Worm (Caenorhabditis elegans): ENCODE results near the gene srv-10.

srv-10 gene

ce11 chrV:13426764-13427163 lies 3.1 kb downstream of the srv-10 start, which contains the start of gene srd-18:
TSS of gene srd-18 (minus strand) at chrV:13426864.
- TF ChIP-seq mdl-1 (tag; optimal IDR thresholded peaks at IDR 0.05) (no peak), C04F5.9 (tag; optimal IDR thresholded peaks at IDR 0.05) (no peak), zag-1 (tag; optimal IDR thresholded peaks at IDR 0.05) (no peak), efl-1 (optimal IDR thresholded peaks at IDR 0.05) (no peak), efl-1 (GFP tag; optimal IDR thresholded peaks at IDR 0.05 in 1 of 2) (no peak), dsc-1 (tag; optimal IDR thresholded peaks at IDR 0.05) (no peak), swsn-7 (tag; optimal IDR thresholded peaks at IDR 0.05) (no peak), hpl-2 (GFP tag; optimal IDR thresholded peaks at IDR 0.05) (no peak), lin-15B (tag; optimal IDR thresholded peaks at IDR 0.05) (no peak)

DNA sequence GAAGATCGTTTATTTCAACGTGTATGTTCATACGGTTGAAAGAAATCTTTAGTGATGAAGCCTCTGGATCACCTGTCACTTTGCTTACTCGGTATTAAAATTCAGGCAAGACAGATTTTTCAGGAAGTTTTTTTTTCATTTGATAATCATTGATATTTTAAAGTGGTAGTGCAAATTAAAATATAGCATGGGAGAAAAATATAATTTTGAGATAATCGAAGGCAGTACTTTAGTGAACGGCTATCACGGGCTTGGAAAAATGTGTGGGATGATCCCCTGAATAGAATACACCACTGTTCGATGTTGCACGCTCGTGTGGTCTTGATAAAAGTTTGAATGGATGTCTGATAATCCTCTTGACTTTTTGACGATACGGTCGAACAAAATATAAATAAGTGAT lies 3.7 kb downstream of the srv-10 start:
- no peak for TF ChIP-seq rnt-1 (tag; optimal IDR thresholded peaks at IDR 0.05)
- TF ChIP-seq hlh-4 (tag; optimal IDR thresholded peaks at IDR 0.05) = peak; percentile 52
- TF ChIP-seq nhr-47 (tag; optimal IDR thresholded peaks at IDR 0.05) = no peak
- TF ChIP-seq pax-3 (tag; optimal IDR thresholded peaks at IDR 0.05) = no peak

DNA sequence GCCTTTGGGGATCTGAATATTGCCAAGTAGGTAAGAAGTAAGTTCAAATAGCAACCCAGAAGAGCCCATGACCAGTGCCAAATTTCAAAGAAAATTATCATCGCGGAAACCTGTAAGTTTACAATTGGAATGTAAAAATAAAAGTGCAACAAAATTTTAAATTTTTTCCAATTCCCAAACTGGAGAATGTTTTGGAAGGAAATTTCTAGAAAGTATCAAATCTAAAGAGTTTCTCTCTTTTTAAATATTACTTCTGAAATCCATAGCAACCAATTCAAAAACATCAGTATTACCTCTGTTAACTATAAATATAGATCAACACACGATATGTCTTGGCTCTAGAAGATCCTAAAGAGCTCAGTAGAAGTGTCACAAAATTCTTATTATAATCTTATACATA lies 5.0 kb downstream of the srv-10 start, which contains the start of gene srd-19:
TSS of gene srd-19 (minus strand) at position 101 of the 400 bp plus-strand sequence.
- no peak for TF ChIP-seq xbp-1 (tag; optimal IDR thresholded peaks at IDR 0.05)
- no peak for TF ChIP-seq ceh-8 (GFP tag; optimal IDR thresholded peaks at IDR 0.05)

ce11 chrV:13432364-13432763 lies 8.7 kb downstream of the srv-10 start, which contains the start of gene srd-17:
TSS of gene srd-17 (minus strand) at chrV:13432714.
- no peak for TF ChIP-seq ceh-63 (GFP tag; optimal IDR thresholded peaks at IDR 0.05)
- TF ChIP-seq lir-3 (tag; optimal IDR thresholded peaks at IDR 0.05; ENCODE audit: poor library complexity) = no peak
- no peak for TF ChIP-seq fkh-8 (tag; optimal IDR thresholded peaks at IDR 0.05)
- no peak for TF ChIP-seq F16B12.6 (tag; optimal IDR thresholded peaks at IDR 0.05)
- TF ChIP-seq hlh-17 (GFP tag; optimal IDR thresholded peaks at IDR 0.05; ENCODE audit: borderline replicate concordance) = no peak
- no peak for TF ChIP-seq egl-27 (tag; optimal IDR thresholded peaks at IDR 0.05)
- TF ChIP-seq swsn-7 (tag; optimal IDR thresholded peaks at IDR 0.05) = no peak
- TF ChIP-seq ceh-88 (GFP tag; IDR thresholded peaks at IDR 0.05) = no peak

DNA sequence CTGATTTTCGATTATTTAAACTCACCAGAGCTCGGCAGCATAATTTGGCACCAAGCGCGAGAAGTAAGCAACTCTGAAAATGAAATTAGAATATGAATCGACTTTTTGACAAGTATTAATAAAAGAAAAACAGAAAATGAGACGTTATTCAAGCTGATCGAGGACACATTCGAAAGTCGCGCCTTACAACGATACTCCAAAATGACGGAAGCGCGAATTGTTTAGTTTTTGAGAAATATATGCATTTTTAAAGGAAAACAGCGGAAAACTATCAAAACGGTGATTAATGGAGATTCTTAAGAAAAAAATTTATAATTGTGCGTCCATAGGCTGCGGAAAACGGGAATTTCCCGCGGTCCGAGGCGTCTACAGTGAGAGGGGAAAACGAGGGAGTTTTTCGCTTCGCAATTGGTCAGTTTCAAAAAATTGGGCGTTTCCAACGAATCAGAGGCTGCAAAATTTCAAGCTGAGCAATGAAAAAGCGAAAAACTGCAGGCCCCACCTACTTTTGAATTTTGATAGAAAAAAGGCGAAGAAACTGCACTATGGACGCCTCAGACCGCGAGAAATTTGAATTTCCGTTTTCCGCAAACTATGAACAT lies 13.9 kb downstream of the srv-10 start, which contains the start of gene mes-4:
TSS of gene mes-4 (minus strand) at position 73 of the 602 bp plus-strand sequence.
- TF ChIP-seq blmp-1 (tag; optimal IDR thresholded peaks at IDR 0.05) (peak; percentile 4), dpl-1 (GFP tag; optimal IDR thresholded peaks at IDR 0.05) (peak; percentile 62 to 86 (median 81)), sup-37 (GFP tag; optimal IDR thresholded peaks at IDR 0.05) (no peak), efl-1 (optimal IDR thresholded peaks at IDR 0.05) (peak in 1 of 2 experiments; percentile 78), efl-1 (GFP tag; optimal IDR thresholded peaks at IDR 0.05 in 1 of 2) (peak; percentile 83 to 98), lin-35 (GFP tag; optimal IDR thresholded peaks at IDR 0.05) (peak; percentile 51 to 87)

- TF ChIP-seq sptf-1 (tag; optimal IDR thresholded peaks at IDR 0.05) = no peak
- TF ChIP-seq fos-1 (tag; optimal IDR thresholded peaks at IDR 0.05) = no peak
- TF ChIP-seq hlh-4 (tag; optimal IDR thresholded peaks at IDR 0.05) = no peak
- TF ChIP-seq unc-62 (GFP tag; optimal IDR thresholded peaks at IDR 0.05) = no peak
- no peak for TF ChIP-seq unc-30 (tag; optimal IDR thresholded peaks at IDR 0.05)
- TF ChIP-seq egl-27 (tag; optimal IDR thresholded peaks at IDR 0.05) = no peak
- TF ChIP-seq dsc-1 (tag; optimal IDR thresholded peaks at IDR 0.05) = no peak
- no peak for TF ChIP-seq elt-3 (tag; optimal IDR thresholded peaks at IDR 0.05)
- no peak for TF ChIP-seq hpl-2 (GFP tag; optimal IDR thresholded peaks at IDR 0.05)
- TF ChIP-seq nhr-47 (tag; optimal IDR thresholded peaks at IDR 0.05) = no peak
- no peak for TF ChIP-seq mdl-1 (tag; optimal IDR thresholded peaks at IDR 0.05)
- TF ChIP-seq unc-130 (tag; optimal IDR thresholded peaks at IDR 0.05) = no peak
- no peak for TF ChIP-seq ets-5 (GFP tag; IDR thresholded peaks at IDR 0.05)
- no peak for TF ChIP-seq ceh-90 (tag; optimal IDR thresholded peaks at IDR 0.05)
- TF ChIP-seq fkh-4 (tag; optimal IDR thresholded peaks at IDR 0.05; ENCODE audit: borderline replicate concordance) = no peak
- no peak for TF ChIP-seq zag-1 (tag; optimal IDR thresholded peaks at IDR 0.05)
- TF ChIP-seq nhr-11 (tag; optimal IDR thresholded peaks at IDR 0.05) = no peak
Measured at ce11 chrV:13441661-13442060, 18.0 kb downstream of the srv-10 start, which contains the start of gene col-162. TSS of gene col-162 (plus strand) at chrV:13441961.

Data from whole organism, L1 larva.